Worm (Caenorhabditis elegans) whole organism, L3 larva: ENCODE measurements around the gene F36D4.5.
A peak's percentile ranks its signal among the peaks of the same experiment; 100 is the strongest.

ENCODE experiments used
- ama-1 ChIP-seq: fragments of 150-350 bp; optimal IDR thresholded peaks from 2 replicates; lab custom pipeline; 2018
- ceh-82 ChIP-seq: fragments of 150-350 bp; optimal IDR thresholded peaks from 2 replicates; lab custom pipeline; 2014; ENCODE audit warnings: missing biosample characterization, missing genetic modification characterization
- lin-39 ChIP-seq: fragments of 150-350 bp; optimal IDR thresholded peaks from 2 replicates; lab custom pipeline; 2018; ENCODE audit warnings: missing biosample characterization, missing genetic modification reagents, missing genetic modification characterization
- nhr-11 ChIP-seq: fragments of 150-350 bp; optimal IDR thresholded peaks from 2 replicates; lab custom pipeline; 2014; ENCODE audit warnings: missing biosample characterization, missing genetic modification characterization
- nhr-12 ChIP-seq: fragments of 150-350 bp; optimal IDR thresholded peaks from 2 replicates; lab custom pipeline; 2014; ENCODE audit warnings: missing biosample characterization, missing genetic modification characterization
- nhr-23 ChIP-seq: fragments of 150-350 bp; optimal IDR thresholded peaks from 2 replicates; lab custom pipeline; 2014; ENCODE audit warnings: missing biosample characterization, missing genetic modification reagents, missing genetic modification characterization
- nhr-25 ChIP-seq: sonication (generic microtip); optimal IDR thresholded peaks from 2 replicates; lab custom pipeline; 2017; ENCODE audit warnings: missing biosample characterization, missing genetic modification characterization
- nhr-28 ChIP-seq: fragments of 150-350 bp; optimal IDR thresholded peaks from 2 replicates; lab custom pipeline; 2014; ENCODE audit warnings: missing biosample characterization, missing genetic modification characterization
- pha-4 ChIP-seq: fragments of 150-350 bp; optimal IDR thresholded peaks from 2 replicates; lab custom pipeline; 2014; ENCODE audit warnings: missing biosample characterization, missing genetic modification reagents, missing genetic modification characterization
- snpc-4 ChIP-seq: fragments of 150-350 bp; optimal IDR thresholded peaks from 2 replicates; lab custom pipeline; 2014; ENCODE audit warnings: missing biosample characterization, missing genetic modification characterization
- unc-39 ChIP-seq: sonication (generic microtip); optimal IDR thresholded peaks from 4 replicates; lab custom pipeline; 2017; ENCODE audit warnings: missing biosample characterization, missing genetic modification characterization
- unc-62 ChIP-seq: fragments of 150-350 bp; sonication (generic microtip); optimal IDR thresholded peaks from 4 replicates; lab custom pipeline; 2014; ENCODE audit warnings: missing biosample characterization, missing genetic modification reagents, missing genetic modification characterization
- ztf-4 ChIP-seq: fragments of 150-350 bp; optimal IDR thresholded peaks from 2 replicates; lab custom pipeline; 2014; ENCODE audit warnings: missing biosample characterization, missing genetic modification characterization

DNA sequence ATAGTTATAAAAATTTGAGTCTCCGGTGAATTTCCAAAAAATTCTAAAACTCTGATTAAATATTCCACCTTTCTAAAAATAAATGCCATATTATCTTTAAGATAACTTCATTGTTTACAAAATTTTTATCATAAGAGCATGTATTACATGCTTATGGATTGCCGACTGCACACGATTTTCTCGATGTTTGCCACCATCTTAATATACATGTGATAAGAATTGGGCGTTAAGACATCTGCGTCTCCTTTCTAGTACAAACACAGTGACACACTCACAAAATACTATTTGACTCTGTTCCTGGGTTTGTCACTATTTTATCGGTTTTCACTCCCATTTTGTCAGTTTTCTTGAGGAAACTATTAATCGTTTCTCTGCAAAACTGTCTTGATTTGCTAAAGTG lies 17.5 kb upstream of the F36D4.5 start:
- TF ChIP-seq unc-39 (tag; lab: Kevin White, UChicago) (no peak), nhr-12 (tag; lab: Kevin White, UChicago) (no peak), ama-1 (lab: Kevin White, UChicago) (no peak), nhr-23 (no peak), nhr-28 (tag; lab: Kevin White, UChicago) (no peak), snpc-4 (tag; lab: Kevin White, UChicago) (no peak), lin-39 (tag; lab: Kevin White, UChicago) (no peak), pha-4 (tag; lab: Kevin White, UChicago) (peak; percentile 89), nhr-11 (tag; lab: Kevin White, UChicago) (no peak), nhr-25 (tag; lab: Kevin White, UChicago) (no peak), ztf-4 (no peak), ceh-82 (tag; lab: Kevin White, UChicago) (no peak), unc-62 (GFP tag; lab: Kevin White, UChicago) (no peak)
